Fruit fly (Drosophila melanogaster) whole organism, prepupa: ENCODE results near the gene Zasp66.
A peak's percentile ranks its signal among the peaks of the same experiment; 100 is the strongest.

Source experiments
- CG3032 ChIP-seq: fragments of 200-800 bp; optimal IDR thresholded peaks from 2 replicates; lab custom pipeline; 2019; ENCODE audit warnings: missing biosample characterization, mild to moderate bottlenecking, missing genetic modification characterization, moderate library complexity
- CG6854 ChIP-seq: fragments of 200-800 bp; sonication (Bioruptor generic); optimal IDR thresholded peaks from 2 replicates; lab custom pipeline; 2017; ENCODE audit warnings: missing biosample characterization, mild to moderate bottlenecking, missing genetic modification characterization
- CG8319 ChIP-seq: fragments of 200-800 bp; sonication (Bioruptor generic); optimal IDR thresholded peaks from 3 replicates; lab custom pipeline; 2016; ENCODE audit warnings: missing biosample characterization, missing genetic modification characterization
- CG8632 ChIP-seq: fragments of 200-800 bp; sonication (Bioruptor generic); optimal IDR thresholded peaks from 3 replicates; lab custom pipeline; 2016; ENCODE audit warnings: missing biosample characterization, missing genetic modification characterization
- Ets21C ChIP-seq: fragments of 200-800 bp; sonication (Bioruptor generic); optimal IDR thresholded peaks from 3 replicates; lab custom pipeline; 2016; ENCODE audit warnings: missing biosample characterization, missing genetic modification characterization
- Hr38 ChIP-seq: sonication (Bioruptor generic); optimal IDR thresholded peaks from 2 replicates; lab custom pipeline; 2016; ENCODE audit warnings: missing biosample characterization, missing genetic modification characterization
- Hr39 ChIP-seq: fragments of 200-800 bp; sonication (Bioruptor generic); optimal IDR thresholded peaks from 2 replicates; lab custom pipeline; 2016; ENCODE audit warnings: missing biosample characterization, missing genetic modification characterization
- Hr4 ChIP-seq: fragments of 200-800 bp; sonication (Bioruptor generic); optimal IDR thresholded peaks from 3 replicates; lab custom pipeline; 2016; ENCODE audit warnings: missing biosample characterization, missing genetic modification characterization
- OdsH ChIP-seq: fragments of 200-800 bp; sonication (Bioruptor generic); optimal IDR thresholded peaks from 3 replicates; lab custom pipeline; 2016; ENCODE audit warnings: missing biosample characterization, missing genetic modification characterization
- Sox14 ChIP-seq: fragments of 200-800 bp; sonication (Bioruptor generic); optimal IDR thresholded peaks from 3 replicates; lab custom pipeline; 2016; ENCODE audit warnings: missing biosample characterization, missing genetic modification characterization
- lz ChIP-seq: fragments of 200-800 bp; sonication (Bioruptor generic); optimal IDR thresholded peaks from 3 replicates; lab custom pipeline; 2016; ENCODE audit warnings: missing biosample characterization, missing genetic modification characterization
- pdm3 ChIP-seq: fragments of 200-800 bp; sonication (Bioruptor generic); optimal IDR thresholded peaks from 3 replicates; lab custom pipeline; 2016; ENCODE audit warnings: missing biosample characterization, missing genetic modification characterization
- svp ChIP-seq: fragments of 200-800 bp; sonication (Bioruptor generic); peaks from one replicate; lab custom pipeline; 2016; ENCODE audit warnings: missing biosample characterization, missing genetic modification characterization

dm6 chr3L:8673377-8674000, 49.3 kb downstream of the Zasp66 start:
- TF ChIP-seq Ets21C (GFP tag; lab: Kevin White, UChicago) (no peak), svp (GFP tag; lab: Kevin White, UChicago) (peak; percentile 20), CG3032 (tag; lab: Kevin White, UChicago) (no peak), Hr39 (GFP tag; lab: Kevin White, UChicago) (no peak), Sox14 (no peak), Hr4 (GFP tag; lab: Kevin White, UChicago) (no peak), CG8319 (no peak), Hr38 (no peak), pdm3 (GFP tag; lab: Kevin White, UChicago) (no peak), OdsH (GFP tag; lab: Kevin White, UChicago) (no peak), CG6854 (GFP tag; lab: Kevin White, UChicago) (no peak), CG8632 (GFP tag; lab: Kevin White, UChicago) (no peak), lz (GFP tag; lab: Kevin White, UChicago) (no peak)
